Worm (Caenorhabditis elegans): ENCODE results near the gene srd-18.

The srd-18 gene

ce11 chrV:13377130-13377529, 49.5 kb downstream of the srd-18 start:
- TF ChIP-seq saeg-2 (GFP tag; IDR thresholded peaks at IDR 0.05) (0 out of 2 replicates have a peak, but pooled peaks have one; percentile 20), cey-2 (tag; optimal IDR thresholded peaks at IDR 0.05; ENCODE audit: borderline replicate concordance, insufficient read depth) (peak; percentile 50), nhr-77 (tag; optimal IDR thresholded peaks at IDR 0.05) (peak; percentile 79), nhr-102 (tag; optimal IDR thresholded peaks at IDR 0.05) (peak; percentile 52), lsy-2 (tag; optimal IDR thresholded peaks at IDR 0.05) (peak in 1 of 2 experiments; percentile 26), php-3 (GFP tag; IDR thresholded peaks at IDR 0.05) (peak; percentile 71), nhr-76 (tag; optimal IDR thresholded peaks at IDR 0.05) (no peak), nhr-28 (tag; optimal IDR thresholded peaks at IDR 0.05) (peak; percentile 62), ceh-62 (tag; optimal IDR thresholded peaks at IDR 0.05) (no peak), hlh-30 (tag; optimal IDR thresholded peaks at IDR 0.05; ENCODE audit: insufficient read depth) (peak; percentile 69), Y5F2A.4 (GFP tag; optimal IDR thresholded peaks at IDR 0.05) (no peak), gei-8 (GFP tag; optimal IDR thresholded peaks at IDR 0.05) (no peak), nhr-41 (GFP tag; IDR thresholded peaks at IDR 0.05) (0 out of 2 replicates have a peak, but pooled peaks have one; percentile 13), egl-27 (tag; optimal IDR thresholded peaks at IDR 0.05) (no peak), aly-2 (tag; optimal IDR thresholded peaks at IDR 0.05) (no peak), F10B5.3 (tag; optimal IDR thresholded peaks at IDR 0.05) (no peak), mdl-1 (tag; optimal IDR thresholded peaks at IDR 0.05) (peak in 1 of 2 experiments; percentile 26), lin-15B (tag; optimal IDR thresholded peaks at IDR 0.05) (no peak), mdt-29 (GFP tag; IDR thresholded peaks at IDR 0.05) (0 out of 2 replicates have a peak, but pooled peaks have one; percentile 10), mep-1 (tag; optimal IDR thresholded peaks at IDR 0.05) (peak; percentile 66), zag-1 (tag; optimal IDR thresholded peaks at IDR 0.05) (no peak), ceh-20 (GFP tag; IDR thresholded peaks at IDR 0.05) (no peak), tag-97 (GFP tag; IDR thresholded peaks at IDR 0.05) (no peak), hlh-11 (tag; optimal IDR thresholded peaks at IDR 0.05) (peak; percentile 85), daf-16 (GFP tag; optimal IDR thresholded peaks at IDR 0.05) (peak in 1 of 2 experiments; percentile 38), daf-16 (tag; optimal IDR thresholded peaks at IDR 0.05) (peak; percentile 93), ceh-44 (GFP tag; IDR thresholded peaks at IDR 0.05) (no peak), zfp-3 (GFP tag; conservative IDR thresholded peaks at IDR 0.05) (no peak), hif-1 (tag; optimal IDR thresholded peaks at IDR 0.05) (peak in 1 of 2 experiments; percentile 27), D1046.2 (GFP tag; IDR thresholded peaks at IDR 0.05) (no peak), madf-5 (GFP tag; IDR thresholded peaks at IDR 0.05) (no peak), dve-1 (tag; optimal IDR thresholded peaks at IDR 0.05; ENCODE audit: insufficient read depth) (peak; percentile 97), nhr-48 (tag; optimal IDR thresholded peaks at IDR 0.05) (peak; percentile 13), F26F4.8 (GFP tag; conservative IDR thresholded peaks at IDR 0.05) (no peak), nhr-6 (tag; optimal IDR thresholded peaks at IDR 0.05) (peak; percentile 65), tra-1 (GFP tag; IDR thresholded peaks at IDR 0.05) (0 out of 2 replicates have a peak, but pooled peaks have one; percentile 44), egl-43 (GFP tag; IDR thresholded peaks at IDR 0.05) (no peak), F37D6.2 (tag; optimal IDR thresholded peaks at IDR 0.05) (no peak), rbr-2 (tag; optimal IDR thresholded peaks at IDR 0.05) (no peak), fkh-10 (GFP tag; optimal IDR thresholded peaks at IDR 0.05) (no peak), T20F7.1 (GFP tag; optimal IDR thresholded peaks at IDR 0.05) (peak; percentile 41), pqm-1 (tag; optimal IDR thresholded peaks at IDR 0.05) (peak; percentile 52), vab-7 (GFP tag; IDR thresholded peaks at IDR 0.05) (no peak), arid-1 (GFP tag; conservative IDR thresholded peaks at IDR 0.05) (no peak), nhr-111 (GFP tag; optimal IDR thresholded peaks at IDR 0.05) (no peak), nhr-10 (tag; optimal IDR thresholded peaks at IDR 0.05) (no peak), dmd-6 (GFP tag; IDR thresholded peaks at IDR 0.05) (peak; percentile 89), ztf-11 (tag; optimal IDR thresholded peaks at IDR 0.05) (no peak)

Measured in whole organism, L4 larva.